Worm (Caenorhabditis elegans): ENCODE data around the gene cchl-1.

DNA sequence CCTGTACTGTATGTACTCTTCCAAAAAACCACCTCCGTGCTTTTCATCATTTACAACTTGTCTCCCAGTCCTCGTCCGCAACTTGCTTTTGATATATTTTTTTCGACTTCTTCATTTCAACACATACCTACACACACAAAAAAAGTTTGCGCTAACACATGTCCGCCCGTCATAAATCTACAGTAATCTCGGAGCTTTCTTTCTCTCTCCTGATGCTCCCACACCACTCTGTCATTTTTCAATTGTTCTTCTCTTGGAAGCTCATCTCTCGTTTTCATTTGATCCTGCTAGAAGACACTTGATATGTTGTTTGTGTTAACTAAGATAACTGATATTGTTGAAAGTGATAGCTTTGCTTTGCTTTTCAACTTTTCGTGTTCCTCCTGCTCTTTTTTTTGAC is 45.0 kb upstream of the cchl-1 start:
- TF ChIP-seq unc-120 (tag; optimal IDR thresholded peaks at IDR 0.05; ENCODE audit: poor library complexity, severe bottlenecking) (no peak), snpc-4 (tag; optimal IDR thresholded peaks at IDR 0.05) (no peak), nhr-76 (tag; optimal IDR thresholded peaks at IDR 0.05) (no peak), nhr-237 (tag; optimal IDR thresholded peaks at IDR 0.05) (no peak), ham-2 (GFP tag; optimal IDR thresholded peaks at IDR 0.05) (no peak), mab-5 (tag; optimal IDR thresholded peaks at IDR 0.05) (no peak), nhr-12 (tag; optimal IDR thresholded peaks at IDR 0.05) (no peak)

Data from whole organism, mixed stage, embryonic.